Fruit fly (Drosophila melanogaster) whole organism: ENCODE measurements around the gene CG11247.

Source experiments
- CG8478 ChIP-seq: fragments of >200 bp; optimal IDR thresholded peaks from 2 replicates; lab custom pipeline; 2018; ENCODE audit warnings: inconsistent platforms
- Dll ChIP-seq: fragments of >200 bp; optimal IDR thresholded peaks from 2 replicates; lab custom pipeline; 2017
- EcR ChIP-seq, 2 experiments: fragments of >200 bp; optimal IDR thresholded peaks; 2 replicates each; lab custom pipeline; 2017; ENCODE audit warnings: missing biosample characterization in 2 of 2, missing genetic modification characterization in 2 of 2, missing genetic modification reagents in 2 of 2
- pan ChIP-seq: fragments of >200 bp; optimal IDR thresholded peaks from 2 replicates; lab custom pipeline; 2017
- psq ChIP-seq: fragments of >200 bp; optimal IDR thresholded peaks from 2 replicates; lab custom pipeline; 2017
- usp ChIP-seq: fragments of >200 bp; optimal IDR thresholded peaks from 2 replicates; lab custom pipeline; 2017; ENCODE audit warnings: missing biosample characterization, missing genetic modification characterization, mixed read lengths

DNA sequence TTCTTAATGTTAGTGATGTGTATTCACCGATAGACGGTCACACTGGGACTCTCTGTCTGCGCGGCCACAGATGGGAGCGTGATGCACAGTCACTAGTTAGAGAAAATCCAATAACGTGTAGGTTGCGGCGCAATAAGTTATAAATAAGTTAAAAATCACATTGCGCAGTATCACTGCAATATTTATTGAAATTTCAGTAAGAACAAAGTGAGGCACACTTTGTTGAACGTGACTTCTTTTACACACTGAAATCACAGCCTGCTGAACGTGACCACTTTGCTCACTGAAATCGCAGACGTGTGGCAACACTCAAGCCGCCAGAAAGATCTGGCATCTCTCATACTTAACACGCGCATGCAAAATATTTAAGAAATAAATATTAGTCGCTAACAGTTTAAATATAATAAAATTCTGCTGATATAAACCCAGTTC is at the start of gene CG11247, which contains the start of gene Polr2H:
- TF ChIP-seq psq (lab: Kevin White, UChicago) (no peak), pan (no peak), EcR (GFP tag; optimal IDR thresholded peaks at IDR 0.05; lab: Kevin White, UChicago) (peak; percentile 3 to 30), CG8478 (no peak), Dll (no peak), usp (no peak)
